Fruit fly (Drosophila melanogaster): ENCODE results near the gene CG5906.

dm6 chr3L:11892766-11893165 is 21.7 kb upstream of the CG5906 start:
- TF ChIP-seq cato (GFP tag; optimal IDR thresholded peaks at IDR 0.05; ENCODE audit: borderline replicate concordance) (no peak), esg (GFP tag; conservative IDR thresholded peaks at IDR 0.05) (no peak), sc (optimal IDR thresholded peaks at IDR 0.05) (no peak), sc (GFP tag; optimal IDR thresholded peaks at IDR 0.05) (no peak), CG6272 (GFP tag; IDR thresholded peaks at IDR 0.05) (no peak), Ets65A (GFP tag) (no peak), Sox102F (GFP tag; optimal IDR thresholded peaks at IDR 0.05) (no peak), Dfd (GFP tag; optimal IDR thresholded peaks at IDR 0.05) (no peak), ci (GFP tag; IDR thresholded peaks at IDR 0.05) (0 out of 3 replicates have a peak, but pooled peaks have one; percentile 23), CG17385 (GFP tag; optimal IDR thresholded peaks at IDR 0.05) (no peak), D19A (tag; optimal IDR thresholded peaks at IDR 0.05) (no peak), sens (GFP tag) (no peak), CG11695 (GFP tag; IDR thresholded peaks at IDR 0.05) (no peak)
